Worm (Caenorhabditis elegans): ENCODE measurements around the gene dmsr-12.

DNA sequence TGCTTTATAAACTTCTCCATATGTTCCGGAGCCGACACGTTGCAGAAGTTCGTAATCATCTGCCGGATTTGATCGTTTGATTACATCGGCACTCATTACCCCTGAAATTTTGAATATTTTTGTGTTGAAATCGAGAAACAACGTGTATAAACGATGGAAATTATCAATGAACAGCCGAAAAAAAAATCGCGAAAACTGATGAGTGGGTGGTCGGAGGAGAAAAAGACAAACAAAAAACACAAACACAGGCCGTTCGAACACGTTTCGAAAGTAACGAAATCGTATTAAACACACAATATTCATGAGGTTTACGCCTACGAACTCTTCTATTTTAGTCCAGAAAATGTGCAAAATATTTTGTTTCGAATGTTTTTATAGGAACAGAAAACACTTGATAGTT, 13.7 kb downstream of the dmsr-12 start, which contains the start of gene gck-2:
- TF ChIP-seq lin-39 (tag; optimal IDR thresholded peaks at IDR 0.05) (no peak), tbx-2 (tag; optimal IDR thresholded peaks at IDR 0.05) (no peak), egl-27 (tag; optimal IDR thresholded peaks at IDR 0.05) (no peak), pqm-1 (tag; optimal IDR thresholded peaks at IDR 0.05) (no peak), nhr-77 (tag; optimal IDR thresholded peaks at IDR 0.05) (no peak), daf-12 (tag; optimal IDR thresholded peaks at IDR 0.05) (no peak), R02D3.7 (tag; optimal IDR thresholded peaks at IDR 0.05) (no peak), nhr-23 (tag; optimal IDR thresholded peaks at IDR 0.05) (no peak), lin-15B (tag; optimal IDR thresholded peaks at IDR 0.05) (no peak), nhr-12 (tag; optimal IDR thresholded peaks at IDR 0.05) (no peak), ceh-82 (tag; optimal IDR thresholded peaks at IDR 0.05) (no peak), ceh-28 (tag; optimal IDR thresholded peaks at IDR 0.05) (no peak)

Measured in whole organism, L3 larva.